Fruit fly (Drosophila melanogaster) whole organism, embryonic: ENCODE data around the gene Mrm2.

Source experiments
- CG10209 ChIP-seq: fragments of 200-800 bp; sonication (Bioruptor generic); optimal IDR thresholded peaks from 3 replicates; lab custom pipeline; 2017; ENCODE audit warnings: missing biosample characterization, mild to moderate bottlenecking, missing genetic modification characterization, missing genetic modification reagents
- CG11695 ChIP-seq: fragments of 200-800 bp; sonication (Bioruptor generic); IDR thresholded peaks from 3 replicates; pipeline ENCODE4 v1.3.6; 2022; ENCODE audit warnings: missing biosample characterization, missing genetic modification characterization
- CG12391 ChIP-seq: fragments of 200-800 bp; sonication (Bioruptor generic); optimal IDR thresholded peaks from 3 replicates; lab custom pipeline; 2018; ENCODE audit warnings: missing biosample characterization, mild to moderate bottlenecking, missing genetic modification characterization, moderate library complexity
- CG12744 ChIP-seq: fragments of 200-800 bp; sonication (Bioruptor generic); optimal IDR thresholded peaks from 2 replicates; lab custom pipeline; 2016; ENCODE audit warnings: missing biosample characterization, missing genetic modification characterization
- CG13296 ChIP-seq: fragments of 200-800 bp; sonication (Bioruptor generic); optimal IDR thresholded peaks from 3 replicates; lab custom pipeline; 2018; ENCODE audit warnings: missing biosample characterization, mild to moderate bottlenecking, missing genetic modification characterization
- CG16815 ChIP-seq: fragments of 200-800 bp; sonication (Bioruptor generic); optimal IDR thresholded peaks from 3 replicates; lab custom pipeline; 2017; ENCODE audit warnings: missing biosample characterization, mild to moderate bottlenecking, missing genetic modification characterization
- CG17568 ChIP-seq: fragments of 200-800 bp; sonication (Bioruptor generic); optimal IDR thresholded peaks from 2 replicates; lab custom pipeline; 2018; ENCODE audit warnings: missing biosample characterization, mild to moderate bottlenecking, missing genetic modification characterization, moderate library complexity
- CG1832 ChIP-seq: fragments of 200-800 bp; sonication (Bioruptor generic); optimal IDR thresholded peaks from 2 replicates; lab custom pipeline; 2017; ENCODE audit warnings: missing biosample characterization, mild to moderate bottlenecking, missing genetic modification characterization, inconsistent platforms
- CG18599 ChIP-seq: fragments of 200-800 bp; sonication (Bioruptor generic); optimal IDR thresholded peaks from 3 replicates; lab custom pipeline; 2017; ENCODE audit warnings: missing biosample characterization, missing genetic modification characterization, mild to moderate bottlenecking, moderate library complexity, missing genetic modification reagents
- CG31441 ChIP-seq: fragments of 200-800 bp; sonication (Bioruptor generic); IDR thresholded peaks from 2 replicates; pipeline ENCODE4 v1.3.6; 2022; ENCODE audit warnings: missing biosample characterization, missing genetic modification characterization
- CG4707 ChIP-seq: fragments of 200-800 bp; sonication (Bioruptor generic); optimal IDR thresholded peaks from 2 replicates; lab custom pipeline; 2018; ENCODE audit warnings: missing biosample characterization, mild to moderate bottlenecking, missing genetic modification characterization, moderate library complexity
- CG4854 ChIP-seq: fragments of 200-800 bp; sonication (Bioruptor generic); optimal IDR thresholded peaks from 2 replicates; lab custom pipeline; 2016; ENCODE audit warnings: missing biosample characterization, missing genetic modification characterization, inconsistent platforms
- CG7987 ChIP-seq: fragments of 200-800 bp; sonication (Bioruptor generic); optimal IDR thresholded peaks from 2 replicates; lab custom pipeline; 2018; ENCODE audit warnings: missing biosample characterization, mild to moderate bottlenecking, missing genetic modification characterization, moderate library complexity
- CG9437 ChIP-seq: fragments of 200-800 bp; sonication (Bioruptor generic); optimal IDR thresholded peaks from 2 replicates; lab custom pipeline; 2018; ENCODE audit warnings: missing biosample characterization, mild to moderate bottlenecking, missing genetic modification characterization
- CG9727 ChIP-seq: fragments of 200-800 bp; sonication (Bioruptor generic); optimal IDR thresholded peaks from 3 replicates; lab custom pipeline; 2017; ENCODE audit warnings: missing biosample characterization, mild to moderate bottlenecking, missing genetic modification characterization
- CG9817 ChIP-seq: fragments of 200-800 bp; sonication (Bioruptor generic); optimal IDR thresholded peaks from 2 replicates; lab custom pipeline; 2018; ENCODE audit warnings: missing biosample characterization, mild to moderate bottlenecking, missing genetic modification characterization, moderate library complexity
- Camta ChIP-seq: fragments of 200-800 bp; sonication (Bioruptor generic); optimal IDR thresholded peaks from 2 replicates; lab custom pipeline; 2016; ENCODE audit warnings: missing biosample characterization, missing genetic modification characterization
- D ChIP-seq, 2 experiments: fragments of 200-800 bp in 1 of 2; fragments of >200 bp in 1 of 2; sonication (Bioruptor generic) in 1 of 2; optimal IDR thresholded peaks; 2 replicates in 1 of 2; 3 replicates in 1 of 2; lab custom pipeline; 2017; ENCODE audit warnings: mild to moderate bottlenecking in 1 of 2, missing biosample characterization in 1 of 2, missing genetic modification characterization in 1 of 2, missing genetic modification reagents in 1 of 2
- Dll ChIP-seq: fragments of 200-800 bp; sonication (Bioruptor generic); IDR thresholded peaks from 4 replicates; pipeline ENCODE4 v1.3.6; 2022; ENCODE audit warnings: missing biosample characterization, missing genetic modification characterization; ENCODE audit not compliant: partially characterized antibody
- Eip74EF ChIP-seq, 2 experiments: fragments of 200-800 bp in 1 of 2; fragments of >200 bp in 1 of 2; sonication (Bioruptor generic) in 1 of 2; optimal IDR thresholded peaks; 2 replicates each; lab custom pipeline; 2017 to 2019; ENCODE audit warnings: missing biosample characterization in 2 of 2, missing genetic modification characterization in 2 of 2, mild to moderate bottlenecking in 1 of 2, moderate library complexity in 1 of 2
- Elba2 ChIP-seq: fragments of 200-800 bp; sonication (Bioruptor generic); optimal IDR thresholded peaks from 3 replicates; lab custom pipeline; 2016; ENCODE audit warnings: missing biosample characterization, missing genetic modification characterization
- Fer2 ChIP-seq: fragments of 200-800 bp; sonication (Bioruptor generic); optimal IDR thresholded peaks from 2 replicates; lab custom pipeline; 2018; ENCODE audit warnings: missing biosample characterization, mild to moderate bottlenecking, missing genetic modification characterization, moderate library complexity
- HmgD ChIP-seq: fragments of 200-800 bp; sonication (Bioruptor generic); optimal IDR thresholded peaks from 3 replicates; lab custom pipeline; 2016; ENCODE audit warnings: missing biosample characterization, missing genetic modification characterization
- Max ChIP-seq: fragments of 200-800 bp; sonication (Bioruptor generic); optimal IDR thresholded peaks from 2 replicates; lab custom pipeline; 2016; ENCODE audit warnings: missing biosample characterization, mild to moderate bottlenecking, missing genetic modification characterization
- Meics ChIP-seq: fragments of 200-800 bp; sonication (Bioruptor generic); optimal IDR thresholded peaks from 2 replicates; lab custom pipeline; 2017; ENCODE audit warnings: missing biosample characterization, mild to moderate bottlenecking, missing genetic modification characterization
- Oaz ChIP-seq: fragments of 200-800 bp; sonication (Bioruptor generic); IDR thresholded peaks from 2 replicates; pipeline ENCODE4 v1.3.6; 2022; ENCODE audit warnings: missing biosample characterization, missing genetic modification characterization
- Optix ChIP-seq: fragments of 200-800 bp; sonication (Bioruptor generic); IDR thresholded peaks from 3 replicates; pipeline ENCODE4 v1.3.6; 2022; ENCODE audit warnings: missing biosample characterization, missing genetic modification characterization
- Rfx ChIP-seq: fragments of 200-800 bp; sonication (Bioruptor generic); IDR thresholded peaks from 2 replicates; pipeline ENCODE4 v1.3.6; 2022; ENCODE audit warnings: missing biosample characterization, missing genetic modification characterization
- Usf ChIP-seq: fragments of 200-800 bp; sonication (Bioruptor generic); optimal IDR thresholded peaks from 2 replicates; lab custom pipeline; 2017; ENCODE audit warnings: missing genotype, missing biosample characterization, missing genetic modification characterization
- amos ChIP-seq: fragments of 200-800 bp; sonication (Bioruptor generic); IDR thresholded peaks from 2 replicates; pipeline ENCODE4 v1.3.6; 2022; ENCODE audit warnings: missing biosample characterization, missing genetic modification characterization; ENCODE audit not compliant: partially characterized antibody
- bcd ChIP-seq: fragments of 200-800 bp; sonication (Bioruptor generic); optimal IDR thresholded peaks from 2 replicates; lab custom pipeline; 2017; ENCODE audit warnings: missing biosample characterization, mild to moderate bottlenecking, missing genetic modification characterization
- cas ChIP-seq: fragments of 200-800 bp; sonication (Bioruptor generic); IDR thresholded peaks from 2 replicates; pipeline ENCODE4 v1.3.6; 2022; ENCODE audit warnings: missing biosample characterization, missing genetic modification characterization
- chinmo ChIP-seq: fragments of 200-800 bp; sonication (Bioruptor generic); IDR thresholded peaks from 4 replicates; pipeline ENCODE4 v1.3.6; 2022; ENCODE audit warnings: missing biosample characterization, missing genetic modification characterization; ENCODE audit not compliant: partially characterized antibody
- da ChIP-seq: fragments of 200-800 bp; sonication (Bioruptor generic); optimal IDR thresholded peaks from 2 replicates; lab custom pipeline; 2016; ENCODE audit warnings: missing biosample characterization, missing genetic modification characterization
- eyg ChIP-seq: fragments of 200-800 bp; sonication (Bioruptor generic); optimal IDR thresholded peaks from 3 replicates; lab custom pipeline; 2016; ENCODE audit warnings: missing biosample characterization, missing genetic modification characterization
- fd102C ChIP-seq: fragments of 200-800 bp; sonication (Bioruptor generic); optimal IDR thresholded peaks from 2 replicates; lab custom pipeline; 2018; ENCODE audit warnings: missing biosample characterization, mild to moderate bottlenecking, missing genetic modification characterization, moderate library complexity
- fru ChIP-seq: fragments of >200 bp; optimal IDR thresholded peaks from 2 replicates; lab custom pipeline; 2017
- hb ChIP-seq: fragments of 200-800 bp; sonication (Bioruptor generic); IDR thresholded peaks from 3 replicates; pipeline ENCODE4 v1.3.6; 2022; ENCODE audit warnings: missing biosample characterization, missing genetic modification characterization; ENCODE audit not compliant: partially characterized antibody
- hbn ChIP-seq: fragments of 200-800 bp; sonication (Bioruptor generic); IDR thresholded peaks from 2 replicates; pipeline ENCODE4 v1.3.6; 2022; ENCODE audit warnings: missing biosample characterization, missing genetic modification characterization; ENCODE audit not compliant: partially characterized antibody
- hth ChIP-seq: fragments of >200 bp; optimal IDR thresholded peaks from 2 replicates; lab custom pipeline; 2017; ENCODE audit warnings: inconsistent platforms
- kay ChIP-seq: fragments of 200-800 bp; sonication (Bioruptor generic); optimal IDR thresholded peaks from 2 replicates; lab custom pipeline; 2016; ENCODE audit warnings: missing biosample characterization, missing genetic modification characterization
- lab ChIP-seq: fragments of 200-800 bp; sonication (Bioruptor generic); optimal IDR thresholded peaks from 3 replicates; lab custom pipeline; 2017; ENCODE audit warnings: missing biosample characterization, missing genetic modification characterization, mild to moderate bottlenecking, moderate library complexity, missing genetic modification reagents
- peb ChIP-seq: fragments of 200-800 bp; sonication (Bioruptor generic); IDR thresholded peaks from 2 replicates; pipeline ENCODE4 v1.3.6; 2022; ENCODE audit warnings: missing biosample characterization, missing genetic modification characterization
- row ChIP-seq: fragments of 200-800 bp; sonication (Bioruptor generic); IDR thresholded peaks from 3 replicates; pipeline ENCODE4 v1.3.6; 2022; ENCODE audit warnings: missing biosample characterization, missing genetic modification characterization
- sens ChIP-seq: fragments of 200-800 bp; sonication (Bioruptor generic); peaks from one replicate; lab custom pipeline; 2016; ENCODE audit warnings: missing biosample characterization, missing genetic modification characterization
- sens-2 ChIP-seq: fragments of 200-800 bp; sonication (Bioruptor generic); IDR thresholded peaks from 2 replicates; pipeline ENCODE4 v1.3.6; 2022; ENCODE audit warnings: missing biosample characterization, missing genetic modification characterization
- sisA ChIP-seq: fragments of 200-800 bp; sonication (Bioruptor generic); IDR thresholded peaks from 2 replicates; pipeline ENCODE4 v1.3.6; 2022; ENCODE audit warnings: missing biosample characterization, missing genetic modification characterization
- zfh1 ChIP-seq: fragments of 200-800 bp; sonication (Bioruptor generic); IDR thresholded peaks from 3 replicates; pipeline ENCODE4 v1.3.6; 2022; ENCODE audit warnings: missing biosample characterization, missing genetic modification characterization
- zfh2 ChIP-seq: fragments of 200-800 bp; sonication (Bioruptor generic); optimal IDR thresholded peaks from 2 replicates; lab custom pipeline; 2016; ENCODE audit warnings: missing biosample characterization, missing genetic modification characterization

The Mrm2 gene

dm6 chr3R:19858017-19858659 lies 3.3 kb upstream of the Mrm2 start (continued):
- peak; percentile 34; the same call in 1 of the 3 replicates for TF ChIP-seq zfh1 (GFP tag; lab: Robert Waterston, UW)
- TF ChIP-seq cas (GFP tag; lab: Robert Waterston, UW), result no peak
- peak; percentile 5 for TF ChIP-seq Camta
- peak; percentile 8 for TF ChIP-seq CG12744
- peak; percentile 1 for TF ChIP-seq kay
- no peak for TF ChIP-seq CG12391 (tag; lab: Kevin White, UChicago)
- TF ChIP-seq da (GFP tag; lab: Kevin White, UChicago), result no peak
- peak; percentile 37 for TF ChIP-seq zfh2 (GFP tag; lab: Kevin White, UChicago)
- no peak for TF ChIP-seq HmgD (GFP tag; lab: Kevin White, UChicago)
- no peak for TF ChIP-seq CG31441 (GFP tag; lab: Robert Waterston, UW)
- peak; percentile 86 for TF ChIP-seq lab (GFP tag; lab: Kevin White, UChicago)
- peak; percentile 46; the same call in 1 of the 2 replicates for TF ChIP-seq Rfx (GFP tag; lab: Robert Waterston, UW)
- no peak for TF ChIP-seq fru
- no peak for TF ChIP-seq Eip74EF (GFP tag; optimal IDR thresholded peaks at IDR 0.05; lab: Kevin White, UChicago)
- peak; percentile 33 for TF ChIP-seq CG4854 (GFP tag; lab: Kevin White, UChicago)
- TF ChIP-seq sens (GFP tag; lab: Kevin White, UChicago), result peak; percentile 68
- peak; percentile 11; the same call in 1 of the 3 replicates for TF ChIP-seq Optix
- TF ChIP-seq CG16815, result no peak
- TF ChIP-seq peb (GFP tag; lab: Robert Waterston, UW), result no peak
- TF ChIP-seq Max (GFP tag; lab: Kevin White, UChicago), result peak; percentile 0
- TF ChIP-seq CG17568, result no peak
- TF ChIP-seq Oaz, result no peak
- TF ChIP-seq CG9437 (GFP tag; lab: Kevin White, UChicago), result no peak
- peak; percentile 81 for TF ChIP-seq CG18599
- 0 out of 4 replicates have a peak, but pooled peaks have one; percentile 51 for TF ChIP-seq chinmo (GFP tag; lab: Robert Waterston, UW)
- no peak for TF ChIP-seq fd102C (GFP tag; lab: Kevin White, UChicago)
- TF ChIP-seq hbn (GFP tag; lab: Robert Waterston, UW), result no peak
- no peak for TF ChIP-seq row (GFP tag; lab: Robert Waterston, UW)
- TF ChIP-seq eyg, result peak; percentile 21
- TF ChIP-seq CG9817 (tag; lab: Kevin White, UChicago), result no peak
- no peak for TF ChIP-seq CG1832 (GFP tag; lab: Kevin White, UChicago)
- TF ChIP-seq D (optimal IDR thresholded peaks at IDR 0.05; lab: Kevin White, UChicago), result no peak
- peak; percentile 10 for TF ChIP-seq D (GFP tag; optimal IDR thresholded peaks at IDR 0.05; lab: Kevin White, UChicago)
- no peak for TF ChIP-seq hb (GFP tag; lab: Robert Waterston, UW)
- TF ChIP-seq Usf (GFP tag; lab: Kevin White, UChicago), result peak; percentile 14
- TF ChIP-seq CG9727, result peak; percentile 16
- TF ChIP-seq CG7987 (GFP tag; lab: Kevin White, UChicago), result peak; percentile 31
- no peak for TF ChIP-seq amos (GFP tag; lab: Robert Waterston, UW)
- TF ChIP-seq hth (lab: Kevin White, UChicago), result no peak
- TF ChIP-seq CG10209 (GFP tag; lab: Kevin White, UChicago), result peak; percentile 52
- TF ChIP-seq Fer2, result no peak
- peak; percentile 42 for TF ChIP-seq bcd
- no peak for TF ChIP-seq CG4707 (GFP tag; lab: Kevin White, UChicago)
- TF ChIP-seq CG13296 (GFP tag; lab: Kevin White, UChicago), result peak; percentile 29
- no peak for TF ChIP-seq Dll (GFP tag; lab: Robert Waterston, UW)
- no peak for TF ChIP-seq Meics (GFP tag; lab: Kevin White, UChicago)
- no peak for TF ChIP-seq sens-2
- TF ChIP-seq Elba2 (GFP tag; lab: Kevin White, UChicago), result no peak
- TF ChIP-seq CG11695, result 0 out of 3 replicates have a peak, but pooled peaks have one; percentile 20
- no peak for TF ChIP-seq sisA (GFP tag; lab: Robert Waterston, UW)
